ENCODE assay signal across 1 fruit fly cellular context in genomic region chrX:11799931-11800330, dm6.
TF ChIP-seq lines count a peak whose summit lies in the region.

No protein-coding gene starts in this region.

TF ChIP-seq in whole organism, embryonic, 481 proteins besides CTCF, POLR2A, EP300 and RAD21 (continued from another document):
- TF ChIP-seq Deaf1 (tag; optimal IDR thresholded peaks at IDR 0.05; lab: Kevin White, UChicago) (no peak), grn (GFP tag; optimal IDR thresholded peaks at IDR 0.05; lab: Kevin White, UChicago) (no peak), yki (optimal IDR thresholded peaks at IDR 0.05; lab: Kevin White, UChicago) (no peak), CG15073 (GFP tag; optimal IDR thresholded peaks at IDR 0.05; lab: Kevin White, UChicago) (no peak), Sry-δ (GFP tag; optimal IDR thresholded peaks at IDR 0.05; lab: Kevin White, UChicago) (no peak), Drgx (GFP tag; IDR thresholded peaks at IDR 0.05; lab: Robert Waterston, UW) (0 out of 2 replicates have a peak, but pooled peaks have one; percentile 7), cad (GFP tag; optimal IDR thresholded peaks at IDR 0.05; lab: Kevin White, UChicago) (no peak), Ada2b (GFP tag; IDR thresholded peaks at IDR 0.05; lab: Robert Waterston, UW) (no peak), CG4360 (GFP tag; IDR thresholded peaks at IDR 0.05; lab: Robert Waterston, UW) (peak; percentile 65), Camta (GFP tag; optimal IDR thresholded peaks at IDR 0.05; lab: Kevin White, UChicago) (no peak), CG7372 (GFP tag; IDR thresholded peaks at IDR 0.05; lab: Robert Waterston, UW) (no peak), CG9797 (GFP tag; optimal IDR thresholded peaks at IDR 0.05; lab: Kevin White, UChicago) (no peak), CG6254 (GFP tag; optimal IDR thresholded peaks at IDR 0.05; lab: Kevin White, UChicago) (no peak), slbo (GFP tag; IDR thresholded peaks at IDR 0.05; lab: Robert Waterston, UW) (no peak), slp2 (GFP tag; optimal IDR thresholded peaks at IDR 0.05; lab: Kevin White, UChicago) (no peak), Rx (GFP tag; IDR thresholded peaks at IDR 0.05; lab: Robert Waterston, UW) (no peak), chinmo (GFP tag; IDR thresholded peaks at IDR 0.05; lab: Robert Waterston, UW; ENCODE audit: partially characterized antibody) (no peak), Med (GFP tag; lab: Kevin White, UChicago) (peak; percentile 65), chn (GFP tag; optimal IDR thresholded peaks at IDR 0.05; lab: Kevin White, UChicago) (no peak), Dfd (GFP tag; optimal IDR thresholded peaks at IDR 0.05; lab: Kevin White, UChicago) (peak in 1 of 2 experiments; percentile 47), nom (GFP tag; optimal IDR thresholded peaks at IDR 0.05; lab: Kevin White, UChicago) (no peak), CG13296 (GFP tag; optimal IDR thresholded peaks at IDR 0.05; lab: Kevin White, UChicago) (no peak), Kr (GFP tag; optimal IDR thresholded peaks at IDR 0.05; lab: Kevin White, UChicago) (no peak), oc (tag; optimal IDR thresholded peaks at IDR 0.05; lab: Kevin White, UChicago) (no peak), fd3F (GFP tag; optimal IDR thresholded peaks at IDR 0.05; lab: Kevin White, UChicago) (no peak), Scr (GFP tag; IDR thresholded peaks at IDR 0.05; lab: Robert Waterston, UW; ENCODE audit: partially characterized antibody) (no peak), BEAF-32 (GFP tag; optimal IDR thresholded peaks at IDR 0.05; lab: Kevin White, UChicago) (no peak), CG18262 (tag; optimal IDR thresholded peaks at IDR 0.05; lab: Kevin White, UChicago) (peak; percentile 9), ewg (GFP tag; optimal IDR thresholded peaks at IDR 0.05; lab: Kevin White, UChicago) (no peak), CG8290 (GFP tag; optimal IDR thresholded peaks at IDR 0.05; lab: Kevin White, UChicago) (peak; percentile 95), CG8290 (tag; optimal IDR thresholded peaks at IDR 0.05; lab: Kevin White, UChicago) (peak; percentile 17 to 86), Chrac-16 (GFP tag; optimal IDR thresholded peaks at IDR 0.05; lab: Kevin White, UChicago) (no peak), CG1024 (GFP tag; IDR thresholded peaks at IDR 0.05; lab: Robert Waterston, UW) (no peak), twi (tag; optimal IDR thresholded peaks at IDR 0.05; lab: Kevin White, UChicago) (no peak), sim (GFP tag; IDR thresholded peaks at IDR 0.05; lab: Robert Waterston, UW) (no peak), gfzf (GFP tag; optimal IDR thresholded peaks at IDR 0.05; lab: Kevin White, UChicago) (peak; percentile 9), NC2α (GFP tag; optimal IDR thresholded peaks at IDR 0.05; lab: Kevin White, UChicago) (no peak), Xrp1 (GFP tag; IDR thresholded peaks at IDR 0.05; lab: Robert Waterston, UW) (no peak), psq (GFP tag; optimal IDR thresholded peaks at IDR 0.05; lab: Kevin White, UChicago) (no peak), CG1529 (GFP tag; optimal IDR thresholded peaks at IDR 0.05; lab: Kevin White, UChicago) (no peak), CG7786 (GFP tag; optimal IDR thresholded peaks at IDR 0.05; lab: Kevin White, UChicago) (no peak), CG32767 (GFP tag; IDR thresholded peaks at IDR 0.05; lab: Robert Waterston, UW) (no peak), ase (GFP tag; IDR thresholded peaks at IDR 0.05; lab: Robert Waterston, UW) (no peak), Lim3 (GFP tag; IDR thresholded peaks at IDR 0.05; lab: Robert Waterston, UW) (no peak), CG17328 (GFP tag; IDR thresholded peaks at IDR 0.05; lab: Robert Waterston, UW) (no peak), NfI (GFP tag; optimal IDR thresholded peaks at IDR 0.05; lab: Kevin White, UChicago) (no peak), CG34224 (GFP tag; IDR thresholded peaks at IDR 0.05; lab: Robert Waterston, UW; ENCODE audit: partially characterized antibody) (no peak), mirr (GFP tag; optimal IDR thresholded peaks at IDR 0.05; lab: Kevin White, UChicago) (no peak), ac (GFP tag; optimal IDR thresholded peaks at IDR 0.05; lab: Kevin White, UChicago) (no peak), eyg (GFP tag; optimal IDR thresholded peaks at IDR 0.05; lab: Kevin White, UChicago) (no peak), en (GFP tag; optimal IDR thresholded peaks at IDR 0.05; lab: Kevin White, UChicago) (no peak)
TF ChIP-seq in whole organism, embryonic: peak in this region for 22.
